Fruit fly (Drosophila melanogaster) whole organism, embryonic: ENCODE data around the gene CG3632.

Experiments
- B-H2 ChIP-seq: fragments of 200-800 bp; sonication (Bioruptor generic); optimal IDR thresholded peaks from 2 replicates; lab custom pipeline; 2018; ENCODE audit warnings: missing biosample characterization, mild to moderate bottlenecking, missing genetic modification characterization
- BEAF-32 ChIP-seq: fragments of 200-800 bp; sonication (Bioruptor generic); optimal IDR thresholded peaks from 3 replicates; lab custom pipeline; 2017; ENCODE audit warnings: missing biosample characterization, missing genetic modification characterization, mild to moderate bottlenecking, moderate library complexity, missing genetic modification reagents
- CG10366 ChIP-seq: fragments of 200-800 bp; sonication (Bioruptor generic); IDR thresholded peaks from 2 replicates; pipeline ENCODE4 v1.3.6; 2022; ENCODE audit warnings: missing biosample characterization, missing genetic modification characterization
- CG13287 ChIP-seq: fragments of 200-800 bp; sonication (Bioruptor generic); IDR thresholded peaks from 2 replicates; pipeline ENCODE4 v1.3.6; 2022; ENCODE audit warnings: missing biosample characterization, missing genetic modification characterization; ENCODE audit not compliant: partially characterized antibody
- CG14441 ChIP-seq: fragments of 200-800 bp; sonication (Bioruptor generic); IDR thresholded peaks from 2 replicates; pipeline ENCODE4 v1.3.6; 2022; ENCODE audit warnings: missing biosample characterization, missing genetic modification characterization
- CG1647 ChIP-seq: fragments of 200-800 bp; sonication (Bioruptor generic); optimal IDR thresholded peaks from 3 replicates; lab custom pipeline; 2016; ENCODE audit warnings: missing biosample characterization, missing genetic modification characterization
- CG1832 ChIP-seq: fragments of 200-800 bp; sonication (Bioruptor generic); optimal IDR thresholded peaks from 2 replicates; lab custom pipeline; 2017; ENCODE audit warnings: missing biosample characterization, mild to moderate bottlenecking, missing genetic modification characterization, inconsistent platforms
- CG31441 ChIP-seq: fragments of 200-800 bp; sonication (Bioruptor generic); IDR thresholded peaks from 2 replicates; pipeline ENCODE4 v1.3.6; 2022; ENCODE audit warnings: missing biosample characterization, missing genetic modification characterization
- CG3726 ChIP-seq: fragments of 200-800 bp; sonication (Bioruptor generic); IDR thresholded peaks from 3 replicates; pipeline ENCODE4, ENCODE4 v1.3.6; 2022; ENCODE audit warnings: missing biosample characterization, missing genetic modification characterization
- CG3838 ChIP-seq: fragments of 200-800 bp; sonication (Bioruptor generic); optimal IDR thresholded peaks from 3 replicates; lab custom pipeline; 2016; ENCODE audit warnings: missing biosample characterization, missing genetic modification characterization
- CG43689 ChIP-seq: fragments of 200-800 bp; sonication (Bioruptor generic); IDR thresholded peaks from 2 replicates; pipeline ENCODE4 v1.3.6; 2022; ENCODE audit warnings: missing biosample characterization, missing genetic modification characterization
- CG8089 ChIP-seq: fragments of 200-800 bp; sonication (Bioruptor generic); optimal IDR thresholded peaks from 3 replicates; lab custom pipeline; 2016; ENCODE audit warnings: missing biosample characterization, missing genetic modification characterization
- CG8359 ChIP-seq: fragments of 200-800 bp; sonication (Bioruptor generic); optimal IDR thresholded peaks from 2 replicates; lab custom pipeline; 2017; ENCODE audit warnings: missing biosample characterization, mild to moderate bottlenecking, missing genetic modification characterization, borderline replicate concordance
- CG8478 ChIP-seq: fragments of >200 bp; optimal IDR thresholded peaks from 2 replicates; lab custom pipeline; 2018
- CG9817 ChIP-seq: fragments of 200-800 bp; sonication (Bioruptor generic); optimal IDR thresholded peaks from 2 replicates; lab custom pipeline; 2018; ENCODE audit warnings: missing biosample characterization, mild to moderate bottlenecking, missing genetic modification characterization, moderate library complexity
- CTCF ChIP-seq: fragments of 200-800 bp; sonication (Bioruptor generic); optimal IDR thresholded peaks from 2 replicates; lab custom pipeline; 2017; ENCODE audit warnings: missing biosample characterization, mild to moderate bottlenecking, missing genetic modification characterization, moderate library complexity
- D ChIP-seq, 2 experiments: fragments of 200-800 bp in 1 of 2; fragments of >200 bp in 1 of 2; sonication (Bioruptor generic) in 1 of 2; optimal IDR thresholded peaks; 2 replicates in 1 of 2; 3 replicates in 1 of 2; lab custom pipeline; 2017; ENCODE audit warnings: mild to moderate bottlenecking in 1 of 2, missing biosample characterization in 1 of 2, missing genetic modification characterization in 1 of 2, missing genetic modification reagents in 1 of 2
- Dad ChIP-seq: fragments of 200-800 bp; sonication (Bioruptor generic); optimal IDR thresholded peaks from 3 replicates; lab custom pipeline; 2016; ENCODE audit warnings: missing biosample characterization, missing genetic modification characterization
- Dip3 ChIP-seq: fragments of 200-800 bp; sonication (Bioruptor generic); optimal IDR thresholded peaks from 3 replicates; lab custom pipeline; 2016; ENCODE audit warnings: missing biosample characterization, missing genetic modification characterization
- Doc3 ChIP-seq: fragments of 200-800 bp; sonication (Bioruptor generic); IDR thresholded peaks from 3 replicates; pipeline ENCODE4 v1.3.6; 2022; ENCODE audit warnings: missing biosample characterization, missing genetic modification characterization; ENCODE audit not compliant: partially characterized antibody
- Dref ChIP-seq: fragments of 200-800 bp; sonication (Bioruptor generic); IDR thresholded peaks from 2 replicates; pipeline ENCODE4 v1.3.6; 2022; ENCODE audit warnings: missing biosample characterization, missing genetic modification characterization
- E2f1 ChIP-seq: fragments of 200-800 bp; sonication (Bioruptor generic); IDR thresholded peaks from 2 replicates; pipeline ENCODE4 v1.3.6; 2022; ENCODE audit warnings: missing biosample characterization, missing genetic modification characterization
- E2f2 ChIP-seq: fragments of 200-800 bp; sonication (Bioruptor generic); IDR thresholded peaks from 2 replicates; pipeline ENCODE4 v1.3.6; 2022; ENCODE audit warnings: missing biosample characterization, missing genetic modification characterization
- Eip74EF ChIP-seq, 2 experiments: fragments of 200-800 bp in 1 of 2; fragments of >200 bp in 1 of 2; sonication (Bioruptor generic) in 1 of 2; optimal IDR thresholded peaks; 2 replicates each; lab custom pipeline; 2017 to 2019; ENCODE audit warnings: missing biosample characterization in 2 of 2, missing genetic modification characterization in 2 of 2, mild to moderate bottlenecking in 1 of 2, moderate library complexity in 1 of 2
- Mrtf ChIP-seq: fragments of 200-800 bp; sonication (Bioruptor generic); IDR thresholded peaks from 3 replicates; pipeline ENCODE4 v1.3.6; 2022; ENCODE audit warnings: missing biosample characterization, missing genetic modification characterization
- Neu2 ChIP-seq: fragments of 200-800 bp; sonication (Bioruptor generic); optimal IDR thresholded peaks from 3 replicates; lab custom pipeline; 2016; ENCODE audit warnings: missing biosample characterization, missing genetic modification characterization, borderline replicate concordance
- Opbp ChIP-seq: fragments of 200-800 bp; sonication (Bioruptor generic); IDR thresholded peaks from 3 replicates; pipeline ENCODE4 v1.3.6; 2022; ENCODE audit warnings: missing biosample characterization, missing genetic modification characterization; ENCODE audit not compliant: partially characterized antibody
- Rfx ChIP-seq: fragments of 200-800 bp; sonication (Bioruptor generic); IDR thresholded peaks from 2 replicates; pipeline ENCODE4 v1.3.6; 2022; ENCODE audit warnings: missing biosample characterization, missing genetic modification characterization
- Rx ChIP-seq: fragments of 200-800 bp; sonication (Bioruptor generic); IDR thresholded peaks from 2 replicates; pipeline ENCODE4 v1.3.6; 2022; ENCODE audit warnings: missing biosample characterization, missing genetic modification characterization
- Sox102F ChIP-seq: fragments of 200-800 bp; sonication (Bioruptor generic); optimal IDR thresholded peaks from 2 replicates; lab custom pipeline; 2018; ENCODE audit warnings: missing biosample characterization, mild to moderate bottlenecking, missing genetic modification characterization, moderate library complexity
- Usf ChIP-seq: fragments of 200-800 bp; sonication (Bioruptor generic); optimal IDR thresholded peaks from 2 replicates; lab custom pipeline; 2017; ENCODE audit warnings: missing genotype, missing biosample characterization, missing genetic modification characterization
- ab ChIP-seq: fragments of 200-800 bp; sonication (Bioruptor generic); optimal IDR thresholded peaks from 2 replicates; lab custom pipeline; 2016; ENCODE audit warnings: missing biosample characterization, missing genetic modification characterization
- bbx ChIP-seq: fragments of 200-800 bp; sonication (Bioruptor generic); IDR thresholded peaks from 2 replicates; pipeline ENCODE4 v1.3.6; 2022; ENCODE audit warnings: missing biosample characterization, missing genetic modification characterization; ENCODE audit not compliant: partially characterized antibody
- bigmax ChIP-seq: fragments of 200-800 bp; sonication (Bioruptor generic); optimal IDR thresholded peaks from 2 replicates; lab custom pipeline; 2018; ENCODE audit warnings: missing biosample characterization, mild to moderate bottlenecking, missing genetic modification characterization
- chm ChIP-seq: fragments of 200-800 bp; sonication (Bioruptor generic); IDR thresholded peaks from 2 replicates; pipeline ENCODE4 v1.3.6; 2022; ENCODE audit warnings: missing biosample characterization, missing genetic modification characterization
- dati ChIP-seq: fragments of 200-800 bp; sonication (Bioruptor generic); IDR thresholded peaks from 2 replicates; pipeline ENCODE4 v1.3.6; 2022; ENCODE audit warnings: missing biosample characterization, missing genetic modification characterization
- dpn ChIP-seq, 2 experiments: fragments of 200-800 bp; sonication (Bioruptor generic); optimal IDR thresholded peaks; 3 replicates each; lab custom pipeline; 2016; ENCODE audit warnings: missing biosample characterization in 2 of 2, missing genetic modification characterization in 2 of 2
- eyg ChIP-seq: fragments of 200-800 bp; sonication (Bioruptor generic); optimal IDR thresholded peaks from 3 replicates; lab custom pipeline; 2016; ENCODE audit warnings: missing biosample characterization, missing genetic modification characterization
- gce ChIP-seq: fragments of 200-800 bp; sonication (Bioruptor generic); IDR thresholded peaks from 3 replicates; pipeline ENCODE4 v1.3.6; 2022; ENCODE audit warnings: missing biosample characterization, missing genetic modification characterization
- gsb-n ChIP-seq: fragments of 200-800 bp; sonication (Bioruptor generic); optimal IDR thresholded peaks from 3 replicates; lab custom pipeline; 2018; ENCODE audit warnings: missing biosample characterization, mild to moderate bottlenecking, missing genetic modification characterization
- hbn ChIP-seq: fragments of 200-800 bp; sonication (Bioruptor generic); IDR thresholded peaks from 2 replicates; pipeline ENCODE4 v1.3.6; 2022; ENCODE audit warnings: missing biosample characterization, missing genetic modification characterization; ENCODE audit not compliant: partially characterized antibody
- hkb ChIP-seq, 2 experiments: fragments of 200-800 bp in 1 of 2; fragments of >200 bp in 1 of 2; sonication (Bioruptor generic) in 1 of 2; IDR thresholded peaks in 1 of 2; optimal IDR thresholded peaks in 1 of 2; 2 replicates each; pipeline versions ENCODE4 v1.3.6 to Lab custom; 2017 to 2022; ENCODE audit warnings: missing biosample characterization in 1 of 2, missing genetic modification characterization in 1 of 2
- inv ChIP-seq: fragments of 200-800 bp; sonication (Bioruptor generic); IDR thresholded peaks from 2 replicates; pipeline ENCODE4 v1.3.6; 2022; ENCODE audit warnings: missing biosample characterization, missing genetic modification characterization; ENCODE audit not compliant: partially characterized antibody
- jing ChIP-seq: fragments of 200-800 bp; sonication (Bioruptor generic); optimal IDR thresholded peaks from 2 replicates; lab custom pipeline; 2018; ENCODE audit warnings: missing biosample characterization, mild to moderate bottlenecking, missing genetic modification characterization
- kni ChIP-seq: fragments of 200-800 bp; sonication (Bioruptor generic); optimal IDR thresholded peaks from 3 replicates; lab custom pipeline; 2017; ENCODE audit warnings: mild to moderate bottlenecking, missing biosample characterization, missing genetic modification reagents, missing genetic modification characterization
- onecut ChIP-seq: fragments of 200-800 bp; sonication (Bioruptor generic); IDR thresholded peaks from 2 replicates; pipeline ENCODE4 v1.3.6; 2022; ENCODE audit warnings: missing biosample characterization, missing genetic modification characterization
- pzg ChIP-seq: fragments of 200-800 bp; sonication (Bioruptor generic); optimal IDR thresholded peaks from 3 replicates; lab custom pipeline; 2018; ENCODE audit warnings: missing biosample characterization, mild to moderate bottlenecking, missing genetic modification characterization, moderate library complexity
- slbo ChIP-seq: fragments of 200-800 bp; sonication (Bioruptor generic); IDR thresholded peaks from 2 replicates; pipeline ENCODE4 v1.3.6; 2022; ENCODE audit warnings: missing biosample characterization, missing genetic modification characterization
- toy ChIP-seq: fragments of 200-800 bp; sonication (Bioruptor generic); IDR thresholded peaks from 2 replicates; pipeline ENCODE4 v1.3.6; 2022; ENCODE audit warnings: missing biosample characterization, missing genetic modification characterization
- ttk ChIP-seq: fragments of 200-800 bp; sonication (Bioruptor generic); IDR thresholded peaks from 2 replicates; pipeline ENCODE4 v2.1.2; 2022; ENCODE audit warnings: missing biosample characterization, missing genetic modification characterization
- tx ChIP-seq: fragments of 200-800 bp; sonication (Bioruptor generic); optimal IDR thresholded peaks from 2 replicates; lab custom pipeline; 2016; ENCODE audit warnings: missing biosample characterization, missing genetic modification characterization
- vnd ChIP-seq: fragments of 200-800 bp; sonication (Bioruptor generic); IDR thresholded peaks from 3 replicates; pipeline ENCODE4 v1.3.6; 2022; ENCODE audit warnings: missing biosample characterization, missing genetic modification characterization; ENCODE audit not compliant: partially characterized antibody

CG3632 gene

dm6 chrX:16321037-16321436, 24.6 kb downstream of the CG3632 start (continued):
- TF ChIP-seq E2f2 (GFP tag; lab: Robert Waterston, UW): peak; percentile 86
- peak; percentile 42; the same call in 1 of the 2 replicates for TF ChIP-seq bbx (GFP tag; lab: Robert Waterston, UW)
- no peak for TF ChIP-seq dati
- no peak for TF ChIP-seq CG8089
- TF ChIP-seq tx (GFP tag; lab: Kevin White, UChicago): no peak
- 0 out of 3 replicates have a peak, but pooled peaks have one; percentile 31 for TF ChIP-seq vnd (GFP tag; lab: Robert Waterston, UW)
- no peak for TF ChIP-seq Dip3 (GFP tag; lab: Kevin White, UChicago)
- 0 out of 3 replicates have a peak, but pooled peaks have one; percentile 13 for TF ChIP-seq Doc3 (GFP tag; lab: Robert Waterston, UW)
- no peak for TF ChIP-seq CG43689 (GFP tag; lab: Robert Waterston, UW)
- no peak for TF ChIP-seq slbo (GFP tag; lab: Robert Waterston, UW)
- no peak for TF ChIP-seq kni (GFP tag; lab: Kevin White, UChicago)
- no peak for TF ChIP-seq CTCF
- TF ChIP-seq Dref: peak; percentile 62
- peak; percentile 19 for TF ChIP-seq BEAF-32 (GFP tag; lab: Kevin White, UChicago)
- no peak for TF ChIP-seq hkb (optimal IDR thresholded peaks at IDR 0.05; lab: Kevin White, UChicago)
- no peak for TF ChIP-seq hkb (GFP tag; IDR thresholded peaks at IDR 0.05; lab: Robert Waterston, UW)
- peak; percentile 17; the same call in 1 of the 3 replicates for TF ChIP-seq Opbp (GFP tag; lab: Robert Waterston, UW)
- no peak for TF ChIP-seq toy (GFP tag; lab: Robert Waterston, UW)
- TF ChIP-seq Rfx: no peak
- TF ChIP-seq chm: no peak
- no peak for TF ChIP-seq Rx (GFP tag; lab: Robert Waterston, UW)
- TF ChIP-seq CG14441 (GFP tag; lab: Robert Waterston, UW): no peak
- TF ChIP-seq CG1832 (GFP tag; lab: Kevin White, UChicago): no peak
- TF ChIP-seq CG13287 (GFP tag; lab: Robert Waterston, UW): peak; percentile 29; the same call in 1 of the 2 replicates
- no peak for TF ChIP-seq CG31441
- no peak for TF ChIP-seq eyg (GFP tag; lab: Kevin White, UChicago)
- TF ChIP-seq CG8359 (GFP tag; lab: Kevin White, UChicago): no peak
- TF ChIP-seq Sox102F: no peak
- no peak for TF ChIP-seq Neu2 (GFP tag; lab: Kevin White, UChicago)
- TF ChIP-seq CG8478: no peak
- no peak for TF ChIP-seq gsb-n
- no peak for TF ChIP-seq ab (GFP tag; lab: Kevin White, UChicago)
- TF ChIP-seq hbn (GFP tag; lab: Robert Waterston, UW): 0 out of 2 replicates have a peak, but pooled peaks have one; percentile 40
- TF ChIP-seq CG9817 (tag; lab: Kevin White, UChicago): no peak
- TF ChIP-seq pzg (GFP tag; lab: Kevin White, UChicago): peak; percentile 29
- no peak for TF ChIP-seq Eip74EF (GFP tag; optimal IDR thresholded peaks at IDR 0.05; lab: Kevin White, UChicago)
- TF ChIP-seq ttk: no peak
- TF ChIP-seq CG10366 (GFP tag; lab: Robert Waterston, UW): no peak
- TF ChIP-seq E2f1: no peak
- no peak for TF ChIP-seq B-H2 (GFP tag; lab: Kevin White, UChicago)

DNA sequence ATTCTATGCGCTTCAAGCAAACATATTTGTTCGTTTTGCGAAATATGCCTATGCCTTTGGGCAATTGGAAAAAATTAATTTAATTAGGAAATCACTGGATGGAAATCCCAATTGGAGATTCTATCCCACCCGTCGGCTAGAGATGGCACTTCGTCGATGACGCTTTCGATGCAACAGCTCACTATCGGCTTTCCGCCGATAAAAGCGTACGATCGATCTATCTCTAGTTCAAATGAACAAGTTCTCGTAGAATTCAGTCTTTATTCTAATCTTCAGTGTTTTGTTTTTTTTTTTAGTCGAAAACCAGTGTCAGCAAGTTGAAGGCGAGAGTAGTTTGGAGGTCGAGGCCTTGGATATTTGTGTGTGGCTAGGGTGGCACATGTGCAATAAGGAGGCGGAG, 26.6 kb downstream of the CG3632 start, which contains the start of the genes CG9917 and CG32579:
Gene CG9917 (minus strand): TSS at position 169 of the 400 bp plus-strand sequence.
Gene CG32579 (plus strand): TSS at position 224 of the 400 bp plus-strand sequence.
- TF ChIP-seq D (optimal IDR thresholded peaks at IDR 0.05; lab: Kevin White, UChicago) (no peak), D (GFP tag; optimal IDR thresholded peaks at IDR 0.05; lab: Kevin White, UChicago) (no peak), Usf (GFP tag; lab: Kevin White, UChicago) (no peak), inv (GFP tag; lab: Robert Waterston, UW) (peak; percentile 66), dpn (GFP tag; optimal IDR thresholded peaks at IDR 0.05; lab: Kevin White, UChicago) (no peak), gce (GFP tag; lab: Robert Waterston, UW) (no peak), jing (no peak), onecut (no peak), Dad (GFP tag; lab: Kevin White, UChicago) (no peak), CG1647 (GFP tag; lab: Kevin White, UChicago) (no peak), CG3726 (GFP tag; lab: Robert Waterston, UW) (no peak), CG3838 (no peak), Mrtf (no peak), bigmax (GFP tag; lab: Kevin White, UChicago) (no peak), vnd (GFP tag; lab: Robert Waterston, UW) (peak; percentile 65; the same call in 2 of the 3 replicates)
